Worm (Caenorhabditis elegans): Measurements from ENCODE around the gene cyp-13A3.

cyp-13A3 gene

DNA sequence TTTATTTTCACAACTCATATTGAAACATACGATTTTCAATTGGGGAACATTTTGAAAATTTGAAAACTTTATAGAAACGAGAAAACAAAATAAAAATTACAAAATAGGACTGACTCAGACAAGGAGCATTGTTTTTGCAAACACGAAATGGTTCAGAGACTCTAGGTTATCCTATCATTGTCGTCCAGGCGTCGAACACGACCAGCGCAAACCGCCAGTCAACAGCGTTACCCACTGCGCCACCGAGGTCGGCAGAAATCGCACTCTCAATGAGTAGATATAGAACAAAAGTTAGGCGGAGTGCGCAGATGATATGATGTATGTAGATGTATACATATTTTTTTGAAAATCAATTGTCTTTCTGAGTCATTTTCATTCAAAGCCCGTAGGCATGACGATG is 18.4 kb downstream of the cyp-13A3 start (continued):
- TF ChIP-seq nhr-11 (tag; optimal IDR thresholded peaks at IDR 0.05) (no peak), lin-39 (tag; optimal IDR thresholded peaks at IDR 0.05) (peak; percentile 39), nhr-12 (tag; optimal IDR thresholded peaks at IDR 0.05) (no peak), fkh-10 (GFP tag; optimal IDR thresholded peaks at IDR 0.05) (no peak), elt-2 (tag; optimal IDR thresholded peaks at IDR 0.05) (peak; percentile 46), nfya-1 (tag; optimal IDR thresholded peaks at IDR 0.05; ENCODE audit: insufficient read depth) (peak; percentile 60), nhr-28 (tag; optimal IDR thresholded peaks at IDR 0.05) (no peak), snpc-4 (tag; optimal IDR thresholded peaks at IDR 0.05) (peak; percentile 27), elt-1 (tag; optimal IDR thresholded peaks at IDR 0.05) (no peak), R02D3.7 (tag; optimal IDR thresholded peaks at IDR 0.05) (no peak), nhr-23 (tag; optimal IDR thresholded peaks at IDR 0.05) (peak; percentile 78), tbx-2 (tag; optimal IDR thresholded peaks at IDR 0.05) (peak; percentile 40), elt-3 (tag; optimal IDR thresholded peaks at IDR 0.05) (no peak), nhr-77 (tag; optimal IDR thresholded peaks at IDR 0.05) (no peak), ama-1 (optimal IDR thresholded peaks at IDR 0.05) (no peak), ceh-28 (tag; optimal IDR thresholded peaks at IDR 0.05) (no peak)

DNA sequence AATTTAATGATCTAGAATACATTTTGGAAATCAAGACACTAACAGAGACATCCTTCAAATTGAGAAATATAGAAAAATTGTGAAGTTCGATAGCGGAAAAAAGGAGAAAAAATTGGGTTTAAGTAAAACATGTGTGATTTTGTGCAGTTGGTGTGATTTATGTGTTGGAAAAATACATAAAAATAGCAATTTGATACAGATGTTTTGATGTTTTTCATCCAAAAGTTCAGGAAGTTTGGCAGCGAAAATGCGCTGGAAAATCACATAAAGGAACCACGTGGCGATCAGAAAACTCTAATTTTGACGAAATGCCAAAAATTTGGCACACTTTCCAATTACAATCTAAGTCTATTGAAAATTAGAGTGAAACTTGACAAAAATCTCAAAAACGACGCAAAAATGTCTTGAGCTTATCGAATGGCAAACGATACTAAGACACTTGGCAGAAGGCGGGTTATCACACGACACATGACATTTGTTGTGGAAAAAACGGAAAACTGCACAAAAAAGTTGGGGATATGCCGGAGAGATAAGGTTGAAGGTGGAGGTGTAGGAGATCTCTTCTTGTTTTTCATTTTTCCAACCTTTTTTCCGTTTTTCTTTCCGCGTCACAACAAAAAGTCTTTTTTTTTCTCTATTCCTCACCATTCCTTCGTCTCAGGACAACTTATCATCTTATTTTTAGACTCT is 19.1 kb downstream of the cyp-13A3 start, which contains the start of gene ZK1321.4:
Gene ZK1321.4, minus strand, starts transcription at position 51 of the 690 bp plus-strand sequence.
- TF ChIP-seq lin-39 (tag; optimal IDR thresholded peaks at IDR 0.05) (no peak), fkh-10 (GFP tag; optimal IDR thresholded peaks at IDR 0.05) (no peak), nfya-1 (tag; optimal IDR thresholded peaks at IDR 0.05; ENCODE audit: insufficient read depth) (peak; percentile 22)

DNA sequence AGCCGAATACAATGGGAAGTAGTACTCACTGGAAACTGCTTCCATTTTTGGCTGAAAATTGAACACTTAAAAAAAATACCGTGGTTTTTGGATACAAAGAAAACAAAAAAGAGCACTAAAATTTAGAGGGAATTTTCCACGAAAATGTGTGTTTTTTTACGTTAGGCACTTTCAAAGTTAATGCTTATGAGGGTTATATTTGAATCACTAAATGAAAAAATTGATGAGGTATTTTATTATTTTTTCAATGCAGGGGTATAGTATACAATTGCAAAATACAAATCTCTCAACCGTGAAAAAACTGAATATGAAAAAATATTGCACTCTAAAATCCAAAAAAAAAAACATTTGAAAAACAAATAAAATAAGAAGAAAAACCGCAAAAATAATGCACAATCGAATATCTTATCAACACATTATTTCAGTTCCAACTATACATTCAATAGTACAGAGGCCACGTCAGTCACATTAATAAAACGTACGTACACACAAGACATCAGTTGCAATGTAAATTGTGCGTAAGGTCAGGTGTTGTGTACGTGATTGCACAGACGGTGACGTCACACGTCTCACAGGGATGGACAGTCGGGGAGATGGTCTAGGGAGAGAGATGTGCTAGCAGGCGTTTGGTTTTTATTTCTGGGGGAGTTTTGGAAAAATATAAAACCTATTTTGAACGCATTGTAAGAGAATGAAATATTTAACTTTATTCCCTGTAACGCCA is 23.1 kb downstream of the cyp-13A3 start, which contains the start of gene aqp-10:
Gene aqp-10, minus strand, starts transcription at position 51 of the 724 bp plus-strand sequence.
- TF ChIP-seq nfya-1 (tag; optimal IDR thresholded peaks at IDR 0.05; ENCODE audit: insufficient read depth) (peak; percentile 86), hmg-11 (tag; optimal IDR thresholded peaks at IDR 0.05) (peak; percentile 73), elt-1 (tag; optimal IDR thresholded peaks at IDR 0.05) (no peak), ama-1 (optimal IDR thresholded peaks at IDR 0.05) (no peak), R02D3.7 (tag; optimal IDR thresholded peaks at IDR 0.05) (peak; percentile 13), sea-2 (GFP tag; optimal IDR thresholded peaks at IDR 0.05) (no peak), snpc-4 (tag; optimal IDR thresholded peaks at IDR 0.05) (peak; percentile 36), fkh-10 (GFP tag; optimal IDR thresholded peaks at IDR 0.05) (no peak), ceh-82 (tag; optimal IDR thresholded peaks at IDR 0.05) (no peak), nhr-67 (tag; optimal IDR thresholded peaks at IDR 0.05) (no peak), tbx-2 (tag; optimal IDR thresholded peaks at IDR 0.05) (no peak), nhr-12 (tag; optimal IDR thresholded peaks at IDR 0.05) (no peak), zag-1 (tag; optimal IDR thresholded peaks at IDR 0.05) (no peak), lin-39 (tag; optimal IDR thresholded peaks at IDR 0.05) (no peak), nhr-43 (tag; optimal IDR thresholded peaks at IDR 0.05; ENCODE audit: poor library complexity, severe bottlenecking) (peak; percentile 30), egl-27 (tag; optimal IDR thresholded peaks at IDR 0.05) (no peak), nhr-25 (tag; optimal IDR thresholded peaks at IDR 0.05) (no peak), nhr-11 (tag; optimal IDR thresholded peaks at IDR 0.05) (no peak), egl-5 (tag; optimal IDR thresholded peaks at IDR 0.05) (no peak), ztf-11 (tag; optimal IDR thresholded peaks at IDR 0.05) (no peak), eor-1 (tag; optimal IDR thresholded peaks at IDR 0.05) (no peak), nhr-28 (tag; optimal IDR thresholded peaks at IDR 0.05) (no peak), ceh-28 (tag; optimal IDR thresholded peaks at IDR 0.05) (peak; percentile 20), nhr-23 (tag; optimal IDR thresholded peaks at IDR 0.05) (peak; percentile 12), ZK546.5 (tag; optimal IDR thresholded peaks at IDR 0.05) (no peak), mml-1 (tag; optimal IDR thresholded peaks at IDR 0.05) (no peak), pha-4 (tag; optimal IDR thresholded peaks at IDR 0.05) (peak; percentile 66), mdl-1 (tag; optimal IDR thresholded peaks at IDR 0.05) (no peak), ztf-4 (tag; optimal IDR thresholded peaks at IDR 0.05) (no peak), lsy-12 (tag; optimal IDR thresholded peaks at IDR 0.05) (no peak), pqm-1 (tag; optimal IDR thresholded peaks at IDR 0.05) (peak; percentile 78), elt-3 (tag; optimal IDR thresholded peaks at IDR 0.05) (no peak), ceh-9 (tag; optimal IDR thresholded peaks at IDR 0.05) (no peak), lin-15B (tag; optimal IDR thresholded peaks at IDR 0.05) (no peak), nhr-76 (tag; optimal IDR thresholded peaks at IDR 0.05) (no peak), unc-39 (tag; optimal IDR thresholded peaks at IDR 0.05) (no peak), elt-2 (tag; optimal IDR thresholded peaks at IDR 0.05) (peak; percentile 76), unc-62 (GFP tag; optimal IDR thresholded peaks at IDR 0.05) (no peak)

Measured in whole organism, L3 larva.